Worm (Caenorhabditis elegans) whole organism, L3 larva: ENCODE measurements around the gene gid-2.

Source experiments
- R02D3.7 ChIP-seq: fragments of 150-350 bp; optimal IDR thresholded peaks from 2 replicates; lab custom pipeline; 2014; ENCODE audit warnings: missing biosample characterization, missing genetic modification characterization
- ZK546.5 ChIP-seq: sonication (generic microtip); optimal IDR thresholded peaks from 2 replicates; lab custom pipeline; 2017; ENCODE audit warnings: missing biosample characterization, missing genetic modification characterization
- aly-2 ChIP-seq: fragments of 150-350 bp; optimal IDR thresholded peaks from 2 replicates; lab custom pipeline; 2014; ENCODE audit warnings: missing biosample characterization, missing genetic modification characterization
- ama-1 ChIP-seq: fragments of 150-350 bp; optimal IDR thresholded peaks from 2 replicates; lab custom pipeline; 2018
- ceh-16 ChIP-seq: sonication (generic microtip); optimal IDR thresholded peaks from 2 replicates; lab custom pipeline; 2017; ENCODE audit warnings: missing biosample characterization, missing genetic modification characterization
- ceh-28 ChIP-seq: fragments of 150-350 bp; optimal IDR thresholded peaks from 2 replicates; lab custom pipeline; 2014; ENCODE audit warnings: missing biosample characterization, missing genetic modification reagents, missing genetic modification characterization
- ceh-82 ChIP-seq: fragments of 150-350 bp; optimal IDR thresholded peaks from 2 replicates; lab custom pipeline; 2014; ENCODE audit warnings: missing biosample characterization, missing genetic modification characterization
- ceh-9 ChIP-seq: sonication (generic microtip); optimal IDR thresholded peaks from 2 replicates; lab custom pipeline; 2018; ENCODE audit warnings: missing biosample characterization, missing genetic modification characterization
- daf-12 ChIP-seq: fragments of 150-350 bp; optimal IDR thresholded peaks from 2 replicates; lab custom pipeline; 2014; ENCODE audit warnings: missing biosample characterization, missing genetic modification reagents, missing genetic modification characterization
- egl-27 ChIP-seq: sonication (generic microtip); optimal IDR thresholded peaks from 4 replicates; lab custom pipeline; 2017; ENCODE audit warnings: missing biosample characterization, missing genetic modification reagents, missing genetic modification characterization
- egl-5 ChIP-seq: fragments of 150-350 bp; optimal IDR thresholded peaks from 2 replicates; lab custom pipeline; 2017; ENCODE audit warnings: missing biosample characterization, missing genetic modification reagents, missing genetic modification characterization, inconsistent platforms
- elt-1 ChIP-seq: fragments of 150-350 bp; optimal IDR thresholded peaks from 2 replicates; lab custom pipeline; 2014; ENCODE audit warnings: missing biosample characterization, missing genetic modification characterization
- elt-2 ChIP-seq: sonication (generic microtip); optimal IDR thresholded peaks from 2 replicates; lab custom pipeline; 2016; ENCODE audit warnings: missing genetic modification reagents, mild to moderate bottlenecking, missing genetic modification characterization, missing compliant biosample characterization
- elt-3 ChIP-seq, 3 experiments: fragments of 150-350 bp in 1 of 3; sonication (generic microtip) in 2 of 3; optimal IDR thresholded peaks; 2 replicates in 2 of 3; 4 replicates in 1 of 3; lab custom pipeline; 2014 to 2017; ENCODE audit warnings: missing biosample characterization in 3 of 3, missing genetic modification characterization in 3 of 3
- eor-1 ChIP-seq, 2 experiments: fragments of 150-350 bp; optimal IDR thresholded peaks; 2 replicates each; lab custom pipeline; 2014 to 2018; ENCODE audit warnings: missing biosample characterization in 2 of 2, missing genetic modification characterization in 2 of 2
- fkh-10 ChIP-seq: sonication (generic microtip); optimal IDR thresholded peaks from 2 replicates; lab custom pipeline; 2017; ENCODE audit warnings: missing biosample characterization, missing genetic modification reagents, missing genetic modification characterization
- fkh-2 ChIP-seq: fragments of 150-350 bp; optimal IDR thresholded peaks from 2 replicates; lab custom pipeline; 2014; ENCODE audit warnings: missing biosample characterization, missing genetic modification reagents, missing genetic modification characterization
- fos-1 ChIP-seq: fragments of 150-350 bp; optimal IDR thresholded peaks from 2 replicates; lab custom pipeline; 2014; ENCODE audit warnings: missing biosample characterization, missing genetic modification characterization
- hmg-11 ChIP-seq: sonication (generic microtip); optimal IDR thresholded peaks from 2 replicates; lab custom pipeline; 2016; ENCODE audit warnings: missing genetic modification characterization, missing compliant biosample characterization
- jun-1 ChIP-seq: fragments of 150-350 bp; optimal IDR thresholded peaks from 2 replicates; lab custom pipeline; 2014; ENCODE audit warnings: missing biosample characterization, missing genetic modification reagents, missing genetic modification characterization
- lin-15B ChIP-seq: fragments of 150-350 bp; optimal IDR thresholded peaks from 2 replicates; lab custom pipeline; 2014; ENCODE audit warnings: missing biosample characterization, missing genetic modification characterization
- lin-39 ChIP-seq: fragments of 150-350 bp; optimal IDR thresholded peaks from 2 replicates; lab custom pipeline; 2018; ENCODE audit warnings: missing biosample characterization, missing genetic modification reagents, missing genetic modification characterization
- lsy-12 ChIP-seq: sonication (generic microtip); optimal IDR thresholded peaks from 2 replicates; lab custom pipeline; 2016; ENCODE audit warnings: mild to moderate bottlenecking, missing genetic modification characterization, missing compliant biosample characterization
- mdl-1 ChIP-seq: fragments of 150-350 bp; optimal IDR thresholded peaks from 2 replicates; lab custom pipeline; 2014; ENCODE audit warnings: missing biosample characterization, missing genetic modification characterization
- mml-1 ChIP-seq: fragments of 150-350 bp; sonication (generic microtip); optimal IDR thresholded peaks from 3 replicates; lab custom pipeline; 2014; ENCODE audit warnings: missing biosample characterization, missing genetic modification characterization
- nfya-1 ChIP-seq: sonication (generic microtip); optimal IDR thresholded peaks from 2 replicates; lab custom pipeline; 2017; ENCODE audit warnings: missing genetic modification characterization, mild to moderate bottlenecking, missing compliant biosample characterization, antibody characterized with exemption, moderate library complexity; ENCODE audit not compliant: insufficient read depth
- nhr-11 ChIP-seq: fragments of 150-350 bp; optimal IDR thresholded peaks from 2 replicates; lab custom pipeline; 2014; ENCODE audit warnings: missing biosample characterization, missing genetic modification characterization
- nhr-12 ChIP-seq: fragments of 150-350 bp; optimal IDR thresholded peaks from 2 replicates; lab custom pipeline; 2014; ENCODE audit warnings: missing biosample characterization, missing genetic modification characterization
- nhr-23 ChIP-seq: fragments of 150-350 bp; optimal IDR thresholded peaks from 2 replicates; lab custom pipeline; 2014; ENCODE audit warnings: missing biosample characterization, missing genetic modification reagents, missing genetic modification characterization
- nhr-237 ChIP-seq: fragments of 150-350 bp; optimal IDR thresholded peaks from 2 replicates; lab custom pipeline; 2014; ENCODE audit warnings: missing biosample characterization, missing genetic modification characterization
- nhr-25 ChIP-seq: sonication (generic microtip); optimal IDR thresholded peaks from 2 replicates; lab custom pipeline; 2017; ENCODE audit warnings: missing biosample characterization, missing genetic modification characterization
- nhr-28 ChIP-seq: fragments of 150-350 bp; optimal IDR thresholded peaks from 2 replicates; lab custom pipeline; 2014; ENCODE audit warnings: missing biosample characterization, missing genetic modification characterization
- nhr-43 ChIP-seq: sonication (generic microtip); optimal IDR thresholded peaks from 2 replicates; lab custom pipeline; 2016; ENCODE audit warnings: mild to moderate bottlenecking, missing genetic modification characterization, missing compliant biosample characterization; ENCODE audit not compliant: poor library complexity, severe bottlenecking
- nhr-67 ChIP-seq: fragments of 150-350 bp; optimal IDR thresholded peaks from 2 replicates; lab custom pipeline; 2014; ENCODE audit warnings: missing biosample characterization, missing genetic modification characterization
- nhr-76 ChIP-seq: fragments of 150-350 bp; sonication (generic microtip); optimal IDR thresholded peaks from 5 replicates; lab custom pipeline; 2014; ENCODE audit warnings: missing biosample characterization, missing genetic modification characterization
- nhr-77 ChIP-seq: fragments of 150-350 bp; optimal IDR thresholded peaks from 2 replicates; lab custom pipeline; 2014; ENCODE audit warnings: missing biosample characterization, missing genetic modification characterization
- pha-4 ChIP-seq: fragments of 150-350 bp; optimal IDR thresholded peaks from 2 replicates; lab custom pipeline; 2014; ENCODE audit warnings: missing biosample characterization, missing genetic modification reagents, missing genetic modification characterization
- pqm-1 ChIP-seq: fragments of 150-350 bp; optimal IDR thresholded peaks from 2 replicates; lab custom pipeline; 2017; ENCODE audit warnings: missing biosample characterization, missing genetic modification characterization, inconsistent platforms
- sea-2 ChIP-seq: fragments of 150-350 bp; sonication (generic microtip); optimal IDR thresholded peaks from 4 replicates; lab custom pipeline; 2014; ENCODE audit warnings: missing biosample characterization, missing genetic modification reagents, missing genetic modification characterization
- skn-1 ChIP-seq: fragments of 150-350 bp; optimal IDR thresholded peaks from 2 replicates; lab custom pipeline; 2014; ENCODE audit warnings: missing biosample characterization, missing genetic modification characterization
- snpc-4 ChIP-seq: fragments of 150-350 bp; optimal IDR thresholded peaks from 2 replicates; lab custom pipeline; 2014; ENCODE audit warnings: missing biosample characterization, missing genetic modification characterization
- tbx-2 ChIP-seq: sonication (generic microtip); optimal IDR thresholded peaks from 2 replicates; lab custom pipeline; 2016; ENCODE audit warnings: mild to moderate bottlenecking, missing genetic modification characterization, missing compliant biosample characterization
- unc-39 ChIP-seq: sonication (generic microtip); optimal IDR thresholded peaks from 4 replicates; lab custom pipeline; 2017; ENCODE audit warnings: missing biosample characterization, missing genetic modification characterization
- unc-62 ChIP-seq: fragments of 150-350 bp; sonication (generic microtip); optimal IDR thresholded peaks from 4 replicates; lab custom pipeline; 2014; ENCODE audit warnings: missing biosample characterization, missing genetic modification reagents, missing genetic modification characterization
- zag-1 ChIP-seq: fragments of 150-350 bp; optimal IDR thresholded peaks from 2 replicates; lab custom pipeline; 2014; ENCODE audit warnings: missing biosample characterization, missing genetic modification characterization
- ztf-11 ChIP-seq: fragments of 150-350 bp; optimal IDR thresholded peaks from 2 replicates; lab custom pipeline; 2014; ENCODE audit warnings: missing biosample characterization, missing genetic modification characterization
- ztf-4 ChIP-seq: fragments of 150-350 bp; optimal IDR thresholded peaks from 2 replicates; lab custom pipeline; 2014; ENCODE audit warnings: missing biosample characterization, missing genetic modification characterization

gid-2 gene

DNA sequence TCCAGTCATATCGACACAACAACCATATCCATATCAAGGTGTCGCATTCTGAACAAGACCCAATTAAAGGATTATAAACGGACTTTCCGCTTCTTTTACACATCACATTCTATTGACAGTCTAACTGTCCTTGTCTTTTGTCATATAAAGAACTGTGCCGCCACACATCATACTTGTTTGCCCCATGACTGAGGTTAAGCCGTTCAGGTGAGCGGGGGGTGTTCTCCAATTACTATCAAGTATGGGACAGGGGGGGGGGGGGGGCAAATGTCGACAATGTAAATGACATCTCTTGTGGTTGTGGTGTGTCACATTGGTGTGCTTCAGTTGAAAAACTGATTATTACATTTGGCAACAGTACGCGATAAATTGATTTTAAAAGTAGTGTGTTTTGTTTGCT, 5.0 kb downstream of the gid-2 start:
- TF ChIP-seq egl-5 (tag; lab: Kevin White, UChicago) (no peak), sea-2 (GFP tag; lab: Kevin White, UChicago) (no peak), ceh-9 (no peak), egl-27 (tag; lab: Kevin White, UChicago) (no peak), elt-2 (tag; lab: Kevin White, UChicago) (no peak), pha-4 (tag; lab: Kevin White, UChicago) (no peak), nhr-11 (tag; lab: Kevin White, UChicago) (no peak), ceh-28 (tag; lab: Kevin White, UChicago) (no peak), nhr-77 (tag; lab: Kevin White, UChicago) (no peak), jun-1 (tag; lab: Kevin White, UChicago) (no peak)

DNA sequence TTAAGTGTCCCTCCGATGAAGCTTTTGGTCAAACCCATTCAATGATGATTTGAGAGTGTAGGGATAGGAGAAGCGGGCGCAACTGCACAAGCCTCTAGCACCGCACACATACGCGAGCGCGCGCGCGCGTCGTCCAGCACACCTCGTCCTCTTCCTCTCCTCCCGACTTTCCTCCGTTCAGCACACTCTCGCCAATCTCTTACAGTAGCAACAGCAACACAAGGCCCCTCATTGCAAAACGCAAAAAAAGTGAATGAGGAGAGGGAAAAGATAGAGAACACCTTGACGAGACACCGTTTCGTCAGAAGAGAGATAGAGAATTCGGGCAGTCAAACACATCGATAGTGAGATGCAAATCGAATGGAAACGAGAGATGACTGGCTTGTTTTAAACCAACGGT, 6.3 kb downstream of the gid-2 start:
- TF ChIP-seq pqm-1 (tag; lab: Kevin White, UChicago) (peak; percentile 13), elt-1 (tag; lab: Kevin White, UChicago) (no peak), mml-1 (tag; lab: Kevin White, UChicago) (no peak), hmg-11 (tag; lab: Kevin White, UChicago) (peak; percentile 69), ztf-4 (tag; lab: Kevin White, UChicago) (no peak), nhr-237 (tag; lab: Kevin White, UChicago) (no peak), zag-1 (no peak), ceh-28 (tag; lab: Kevin White, UChicago) (peak; percentile 8), ceh-82 (tag; lab: Kevin White, UChicago) (no peak), nfya-1 (tag; lab: Kevin White, UChicago) (peak; percentile 60), egl-27 (tag; lab: Kevin White, UChicago) (peak; percentile 70), nhr-23 (tag; lab: Kevin White, UChicago) (peak; percentile 66), ceh-16 (tag; lab: Kevin White, UChicago) (no peak), mdl-1 (no peak), skn-1 (tag; lab: Kevin White, UChicago) (no peak), ZK546.5 (no peak), elt-3 (tag; optimal IDR thresholded peaks at IDR 0.05; lab: Kevin White, UChicago) (no peak), aly-2 (tag; lab: Kevin White, UChicago) (no peak), elt-2 (tag; lab: Kevin White, UChicago) (peak; percentile 39), nhr-77 (tag; lab: Kevin White, UChicago) (no peak), nhr-11 (tag; lab: Kevin White, UChicago) (no peak), egl-5 (tag; lab: Kevin White, UChicago) (no peak), pha-4 (tag; lab: Kevin White, UChicago) (peak; percentile 91), eor-1 (tag; optimal IDR thresholded peaks at IDR 0.05; lab: Kevin White, UChicago) (no peak), nhr-43 (tag; lab: Kevin White, UChicago) (peak; percentile 13), lin-15B (tag; lab: Kevin White, UChicago) (peak; percentile 7), lsy-12 (tag; lab: Kevin White, UChicago) (peak; percentile 11), nhr-28 (no peak), snpc-4 (tag; lab: Kevin White, UChicago) (peak; percentile 44), jun-1 (tag; lab: Kevin White, UChicago) (no peak), ztf-11 (no peak), fkh-2 (tag; lab: Kevin White, UChicago) (no peak), R02D3.7 (tag; lab: Kevin White, UChicago) (no peak), fkh-10 (GFP tag; lab: Kevin White, UChicago) (no peak), fos-1 (tag; lab: Kevin White, UChicago) (no peak), nhr-25 (peak; percentile 83), lin-39 (peak; percentile 45), unc-62 (GFP tag; lab: Kevin White, UChicago) (peak; percentile 33), nhr-67 (tag; lab: Kevin White, UChicago) (no peak), nhr-12 (tag; lab: Kevin White, UChicago) (no peak), unc-39 (tag; lab: Kevin White, UChicago) (no peak), sea-2 (GFP tag; lab: Kevin White, UChicago) (no peak), ama-1 (lab: Kevin White, UChicago) (no peak), nhr-76 (tag; lab: Kevin White, UChicago) (no peak), ceh-9 (no peak), daf-12 (tag; lab: Kevin White, UChicago) (no peak), tbx-2 (peak; percentile 12)
